Worm (Caenorhabditis elegans) whole organism, L4 larva: ENCODE data around the gene C05C10.8.

ENCODE experiments used
- F10B5.3 ChIP-seq: sonication (generic microtip); optimal IDR thresholded peaks from 2 replicates; lab custom pipeline; 2016; ENCODE audit warnings: mild to moderate bottlenecking, missing genetic modification characterization, missing compliant biosample characterization
- Y105C5A.15 ChIP-seq: fragments of 200-800 bp; sonication (Bioruptor generic); IDR thresholded peaks from 2 replicates; pipeline ENCODE4 v1.3.6; 2022; ENCODE audit warnings: missing genetic modification characterization, missing compliant biosample characterization
- ama-1 ChIP-seq: fragments of 150-350 bp; optimal IDR thresholded peaks from 2 replicates; lab custom pipeline; 2014; ENCODE audit warnings: inconsistent platforms, mixed read lengths
- ceh-82 ChIP-seq: sonication (generic microtip); optimal IDR thresholded peaks from 2 replicates; lab custom pipeline; 2017; ENCODE audit warnings: missing biosample characterization, missing genetic modification characterization
- fos-1 ChIP-seq: fragments of 150-350 bp; optimal IDR thresholded peaks from 2 replicates; lab custom pipeline; 2014; ENCODE audit warnings: missing biosample characterization, missing genetic modification characterization
- mxl-3 ChIP-seq: fragments of 200-800 bp; sonication (Bioruptor generic); optimal IDR thresholded peaks from 2 replicates; lab custom pipeline; 2018; ENCODE audit warnings: mild to moderate bottlenecking, missing genetic modification characterization, missing compliant biosample characterization
- nhr-76 ChIP-seq: fragments of 150-350 bp; optimal IDR thresholded peaks from 2 replicates; lab custom pipeline; 2014; ENCODE audit warnings: missing biosample characterization, missing genetic modification characterization
- unc-62 ChIP-seq, 3 experiments: fragments of 150-350 bp in 1 of 3; sonication (generic microtip); optimal IDR thresholded peaks in 2 of 3; peaks in 1 of 3; 1 replicate in 1 of 3; 2 replicates in 2 of 3; lab custom pipeline; 2014 to 2017; ENCODE audit warnings: missing biosample characterization in 3 of 3, missing genetic modification characterization in 3 of 3, missing genetic modification reagents in 3 of 3, missing genotype in 1 of 3
- zip-11 ChIP-seq: fragments of 200-800 bp; sonication (Bioruptor generic); IDR thresholded peaks from 2 replicates; pipeline ENCODE4 v1.3.6; 2022; ENCODE audit warnings: missing genetic modification characterization, missing compliant biosample characterization

DNA sequence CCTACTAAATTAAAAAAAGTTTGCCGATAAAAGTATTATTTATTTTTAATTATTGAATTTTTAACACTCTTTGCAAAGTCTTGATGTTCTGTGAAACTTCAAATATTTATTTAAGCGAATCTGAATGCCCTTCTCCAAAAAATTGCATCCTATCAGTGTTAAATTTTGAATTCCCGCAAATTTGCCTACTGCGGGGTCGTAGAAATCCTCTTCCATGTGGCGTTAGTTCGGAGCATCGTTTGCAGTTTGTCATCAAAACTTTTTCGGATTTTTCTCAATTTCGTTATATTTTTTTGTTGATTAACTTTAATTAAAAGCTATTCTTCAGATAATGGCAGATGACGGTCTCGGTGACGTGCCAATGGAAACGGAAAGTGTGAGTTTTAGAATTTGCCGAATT, 22.6 kb upstream of the C05C10.8 start, which contains the start of gene ufd-3:
- peak; percentile 63 for TF ChIP-seq ama-1 (lab: Kevin White, UChicago)
- no peak for TF ChIP-seq fos-1 (tag; lab: Kevin White, UChicago)
- TF ChIP-seq mxl-3 (GFP tag; lab: Kevin White, UChicago) = peak; percentile 61
- no peak for TF ChIP-seq Y105C5A.15 (GFP tag; lab: Robert Waterston, UW)
- TF ChIP-seq F10B5.3 (tag; lab: Kevin White, UChicago) = no peak
- peak in 1 of 2 experiments; percentile 89 for TF ChIP-seq unc-62 (GFP tag; optimal IDR thresholded peaks at IDR 0.05 in 1 of 2; lab: Kevin White, UChicago)
- TF ChIP-seq unc-62 (tag; optimal IDR thresholded peaks at IDR 0.05; lab: Kevin White, UChicago) = no peak
- no peak for TF ChIP-seq nhr-76 (tag; lab: Kevin White, UChicago)
- TF ChIP-seq ceh-82 = no peak
- TF ChIP-seq zip-11 = no peak
